Fruit fly (Drosophila melanogaster): ENCODE results near the gene CG8097.

Gene CG8097

dm6 chrX:15543479-15544044, 39.4 kb upstream of the CG8097 start (continued):
- TF ChIP-seq salr (GFP tag; optimal IDR thresholded peaks at IDR 0.05), result peak in 1 of 2 experiments; percentile 9
- TF ChIP-seq achi (GFP tag; optimal IDR thresholded peaks at IDR 0.05), result peak; percentile 55
- peak; percentile 87 for TF ChIP-seq Eip78C (GFP tag)
- no peak for TF ChIP-seq CG31627 (GFP tag; optimal IDR thresholded peaks at IDR 0.05)
- TF ChIP-seq CG6276 (GFP tag; optimal IDR thresholded peaks at IDR 0.05), result peak; percentile 46
- peak; percentile 62; the same call in 1 of the 2 replicates for TF ChIP-seq Gug (GFP tag; IDR thresholded peaks at IDR 0.05)
- TF ChIP-seq fd85E (GFP tag; optimal IDR thresholded peaks at IDR 0.05), result no peak
- TF ChIP-seq ss (GFP tag; optimal IDR thresholded peaks at IDR 0.05), result peak in 1 of 2 experiments; percentile 39
- TF ChIP-seq fkh (GFP tag; optimal IDR thresholded peaks at IDR 0.05), result no peak
- no peak for TF ChIP-seq Met (GFP tag; optimal IDR thresholded peaks at IDR 0.05)
- TF ChIP-seq Blimp-1 (GFP tag; optimal IDR thresholded peaks at IDR 0.05), result no peak
- TF ChIP-seq CG32006 (GFP tag; optimal IDR thresholded peaks at IDR 0.05), result peak; percentile 60
- no peak for TF ChIP-seq Eip93F (GFP tag; optimal IDR thresholded peaks at IDR 0.05)
- TF ChIP-seq CG9139 (GFP tag; optimal IDR thresholded peaks at IDR 0.05), result no peak
- TF ChIP-seq dac (GFP tag; optimal IDR thresholded peaks at IDR 0.05), result no peak
- TF ChIP-seq CG6163 (GFP tag; IDR thresholded peaks at IDR 0.05), result peak; percentile 78
- TF ChIP-seq OdsH (GFP tag; optimal IDR thresholded peaks at IDR 0.05), result peak; percentile 45
- TF ChIP-seq lz (GFP tag; optimal IDR thresholded peaks at IDR 0.05), result no peak
- TF ChIP-seq CG8119 (GFP tag; IDR thresholded peaks at IDR 0.05), result peak; percentile 67
- TF ChIP-seq CG6792 (GFP tag; optimal IDR thresholded peaks at IDR 0.05), result peak; percentile 63

dm6 chrX:15545467-15546197, 37.3 kb upstream of the CG8097 start:
- TF ChIP-seq topi (GFP tag; optimal IDR thresholded peaks at IDR 0.05) (no peak), CG8119 (GFP tag; IDR thresholded peaks at IDR 0.05) (no peak), Eip78C (GFP tag) (peak; percentile 44), svp (GFP tag) (peak; percentile 99), dsx (GFP tag; optimal IDR thresholded peaks at IDR 0.05; ENCODE audit: poor library complexity, severe bottlenecking) (peak; percentile 30)

dm6 chrX:15549055-15549454, 33.9 kb upstream of the CG8097 start:
- TF ChIP-seq Sox102F (GFP tag; optimal IDR thresholded peaks at IDR 0.05), result peak; percentile 57
- peak; percentile 76 for TF ChIP-seq Hr4 (GFP tag; optimal IDR thresholded peaks at IDR 0.05)
- TF ChIP-seq fd59A (GFP tag; optimal IDR thresholded peaks at IDR 0.05), result peak; percentile 4
- peak; percentile 80 for TF ChIP-seq svp (GFP tag)
- peak; percentile 84 for TF ChIP-seq CG32006 (GFP tag; optimal IDR thresholded peaks at IDR 0.05)
- peak; percentile 55 for TF ChIP-seq CG3919 (GFP tag; optimal IDR thresholded peaks at IDR 0.05)
- TF ChIP-seq CG6276 (GFP tag; optimal IDR thresholded peaks at IDR 0.05), result peak; percentile 79
- peak; percentile 30 for TF ChIP-seq CG3032 (tag; optimal IDR thresholded peaks at IDR 0.05)
- TF ChIP-seq CG6808 (GFP tag; optimal IDR thresholded peaks at IDR 0.05), result no peak
- TF ChIP-seq eg (GFP tag; IDR thresholded peaks at IDR 0.05), result peak; percentile 83
- peak; percentile 41 for TF ChIP-seq Lpt (GFP tag; optimal IDR thresholded peaks at IDR 0.05)
- no peak for TF ChIP-seq fd85E (GFP tag; optimal IDR thresholded peaks at IDR 0.05)
- peak; percentile 32 for TF ChIP-seq CG34406 (GFP tag; optimal IDR thresholded peaks at IDR 0.05)
- TF ChIP-seq Eip93F (GFP tag; optimal IDR thresholded peaks at IDR 0.05), result no peak
- TF ChIP-seq Sox15 (GFP tag; optimal IDR thresholded peaks at IDR 0.05), result peak; percentile 26
- peak; percentile 67 for TF ChIP-seq topi (GFP tag; optimal IDR thresholded peaks at IDR 0.05)
- TF ChIP-seq Eip78C (GFP tag), result peak; percentile 88
- TF ChIP-seq Hr39 (GFP tag; optimal IDR thresholded peaks at IDR 0.05), result peak; percentile 64
- peak; percentile 72 for TF ChIP-seq CG4318 (GFP tag; optimal IDR thresholded peaks at IDR 0.05)
- TF ChIP-seq esn (GFP tag; optimal IDR thresholded peaks at IDR 0.05), result peak; percentile 68
- peak; percentile 40 for TF ChIP-seq dac (GFP tag; optimal IDR thresholded peaks at IDR 0.05)
- TF ChIP-seq acj6 (GFP tag; optimal IDR thresholded peaks at IDR 0.05), result peak; percentile 47
- TF ChIP-seq Eip75B (GFP tag; optimal IDR thresholded peaks at IDR 0.05), result peak; percentile 52
- peak; percentile 55 for TF ChIP-seq Sox14 (GFP tag; optimal IDR thresholded peaks at IDR 0.05)
- TF ChIP-seq CG6163 (GFP tag; IDR thresholded peaks at IDR 0.05), result peak; percentile 74
- peak; percentile 14 for TF ChIP-seq vri (GFP tag; optimal IDR thresholded peaks at IDR 0.05)
- peak; percentile 52 for TF ChIP-seq CG10631 (GFP tag; optimal IDR thresholded peaks at IDR 0.05)
- no peak for TF ChIP-seq CG9139 (GFP tag; optimal IDR thresholded peaks at IDR 0.05)
- peak; percentile 63 for TF ChIP-seq lz (GFP tag; optimal IDR thresholded peaks at IDR 0.05)
- TF ChIP-seq CG6854 (GFP tag; optimal IDR thresholded peaks at IDR 0.05), result no peak
- peak; percentile 29 for TF ChIP-seq CG8632 (GFP tag; optimal IDR thresholded peaks at IDR 0.05)
- TF ChIP-seq CG11294 (GFP tag; IDR thresholded peaks at IDR 0.05), result peak; percentile 63; the same call in 1 of the 2 replicates
- TF ChIP-seq CG6792 (GFP tag; optimal IDR thresholded peaks at IDR 0.05), result peak; percentile 41
- peak; percentile 61 for TF ChIP-seq net (GFP tag; optimal IDR thresholded peaks at IDR 0.05)
